Fruit fly (Drosophila melanogaster): Measurements from ENCODE around the gene Nhe2.
A peak's percentile ranks its signal among the peaks of the same experiment; 100 is the strongest.

Nhe2 gene

dm6 chr2L:21162875-21163274 lies 58.5 kb downstream of the Nhe2 start, which contains the start of gene Nbr (continued):
- TF ChIP-seq CG9932 (GFP tag; IDR thresholded peaks at IDR 0.05): peak; percentile 51

dm6 chr2L:21163311-21163842 lies 59.0 kb downstream of the Nhe2 start, which contains the start of gene Noc2:
Gene Noc2 (plus strand): TSS chr2L:21163641.
- TF ChIP-seq CG8388 (GFP tag; optimal IDR thresholded peaks at IDR 0.05) (peak; percentile 21), CG11560 (tag; IDR thresholded peaks at IDR 0.05) (no peak), sisA (GFP tag; IDR thresholded peaks at IDR 0.05) (peak; percentile 64), sens-2 (GFP tag; IDR thresholded peaks at IDR 0.05) (no peak), Ets97D (GFP tag; optimal IDR thresholded peaks at IDR 0.05) (peak; percentile 30), Gug (GFP tag; IDR thresholded peaks at IDR 0.05) (peak; percentile 77; the same call in 3 of the 4 replicates), Rfx (GFP tag; IDR thresholded peaks at IDR 0.05) (peak; percentile 68; the same call in 1 of the 2 replicates), Sry-β (GFP tag; optimal IDR thresholded peaks at IDR 0.05) (peak; percentile 83), CG8944 (GFP tag; optimal IDR thresholded peaks at IDR 0.05) (peak; percentile 16), Aef1 (GFP tag; IDR thresholded peaks at IDR 0.05) (peak; percentile 50), CG10267 (tag; optimal IDR thresholded peaks at IDR 0.05) (peak; percentile 37), Oaz (GFP tag; IDR thresholded peaks at IDR 0.05) (no peak), bigmax (GFP tag; optimal IDR thresholded peaks at IDR 0.05) (peak; percentile 11), CHES-1-like (GFP tag; optimal IDR thresholded peaks at IDR 0.05) (peak; percentile 21), crp (GFP tag; optimal IDR thresholded peaks at IDR 0.05) (no peak), Kr (GFP tag; optimal IDR thresholded peaks at IDR 0.05) (no peak), CG8924 (tag; optimal IDR thresholded peaks at IDR 0.05) (peak; percentile 50), CG7357 (GFP tag; IDR thresholded peaks at IDR 0.05) (no peak), Dref (GFP tag; IDR thresholded peaks at IDR 0.05) (peak; percentile 50), HLH3B (GFP tag; IDR thresholded peaks at IDR 0.05) (0 out of 2 replicates have a peak, but pooled peaks have one; percentile 19), Mrtf (GFP tag; IDR thresholded peaks at IDR 0.05) (peak; percentile 42; the same call in 2 of the 3 replicates), nerfin-1 (tag; optimal IDR thresholded peaks at IDR 0.05) (no peak), sens (GFP tag) (peak; percentile 39), CG9817 (tag; optimal IDR thresholded peaks at IDR 0.05) (peak; percentile 49), CG8290 (GFP tag; optimal IDR thresholded peaks at IDR 0.05) (no peak), CG8290 (tag; optimal IDR thresholded peaks at IDR 0.05) (peak in 1 of 2 experiments; percentile 46), pros (GFP tag; optimal IDR thresholded peaks at IDR 0.05) (no peak), CG2129 (GFP tag; IDR thresholded peaks at IDR 0.05; ENCODE audit: partially characterized antibody) (no peak), CG9727 (GFP tag; optimal IDR thresholded peaks at IDR 0.05) (peak; percentile 33), da (GFP tag; optimal IDR thresholded peaks at IDR 0.05) (no peak), Stat92E (GFP tag; optimal IDR thresholded peaks at IDR 0.05) (no peak), sd (tag; optimal IDR thresholded peaks at IDR 0.05) (no peak), ranshi (GFP tag; IDR thresholded peaks at IDR 0.05) (peak; percentile 56; the same call in 1 of the 2 replicates), Scr (GFP tag; IDR thresholded peaks at IDR 0.05; ENCODE audit: partially characterized antibody) (no peak), CG33557 (GFP tag; optimal IDR thresholded peaks at IDR 0.05) (no peak), Sin3A (optimal IDR thresholded peaks at IDR 0.05) (no peak), rib (GFP tag; IDR thresholded peaks at IDR 0.05) (no peak), Asciz (GFP tag; optimal IDR thresholded peaks at IDR 0.05) (no peak), Mes4 (GFP tag; optimal IDR thresholded peaks at IDR 0.05) (no peak), CG1529 (GFP tag; optimal IDR thresholded peaks at IDR 0.05) (no peak), esg (GFP tag; conservative IDR thresholded peaks at IDR 0.05) (peak; percentile 43), CG1024 (GFP tag; IDR thresholded peaks at IDR 0.05) (peak; percentile 60), wdn (GFP tag; IDR thresholded peaks at IDR 0.05) (no peak), ab (GFP tag; optimal IDR thresholded peaks at IDR 0.05) (no peak), CG3407 (GFP tag; optimal IDR thresholded peaks at IDR 0.05) (no peak), sc (optimal IDR thresholded peaks at IDR 0.05) (no peak), sc (GFP tag; optimal IDR thresholded peaks at IDR 0.05) (peak; percentile 6), gcm (GFP tag; optimal IDR thresholded peaks at IDR 0.05) (no peak), knrl (GFP tag; IDR thresholded peaks at IDR 0.05; ENCODE audit: partially characterized antibody) (no peak)

All from whole organism, embryonic.